Fruit fly (Drosophila melanogaster): ENCODE data around the gene Ance-2.

dm6 chr2L:13886326-13887073 is 22.6 kb upstream of the Ance-2 start:
- no peak for TF ChIP-seq CG8478 (optimal IDR thresholded peaks at IDR 0.05)
- TF ChIP-seq psq (optimal IDR thresholded peaks at IDR 0.05) = no peak

Measured in whole organism.